Fruit fly (Drosophila melanogaster) whole organism, prepupa: ENCODE measurements around the gene eIF5.

Experiments
- CG10631 ChIP-seq: fragments of 200-800 bp; sonication (Bioruptor generic); optimal IDR thresholded peaks from 2 replicates; lab custom pipeline; 2016; ENCODE audit warnings: missing biosample characterization, missing genetic modification characterization
- CG10669 ChIP-seq: fragments of 200-800 bp; sonication (Bioruptor generic); optimal IDR thresholded peaks from 3 replicates; lab custom pipeline; 2018; ENCODE audit warnings: missing biosample characterization, mild to moderate bottlenecking, missing genetic modification characterization, moderate library complexity
- CG15336 ChIP-seq: fragments of 200-800 bp; sonication (Bioruptor generic); IDR thresholded peaks from 2 replicates; pipeline ENCODE4 v1.3.6; 2022; ENCODE audit warnings: missing biosample characterization, missing genetic modification characterization
- CG3919 ChIP-seq: fragments of 200-800 bp; sonication (Bioruptor generic); optimal IDR thresholded peaks from 3 replicates; lab custom pipeline; 2016; ENCODE audit warnings: missing biosample characterization, missing genetic modification characterization
- CG4318 ChIP-seq: fragments of 200-800 bp; sonication (Bioruptor generic); optimal IDR thresholded peaks from 3 replicates; lab custom pipeline; 2017; ENCODE audit warnings: missing biosample characterization, mild to moderate bottlenecking, missing genetic modification characterization
- CG7368 ChIP-seq: fragments of 200-800 bp; sonication (Bioruptor generic); optimal IDR thresholded peaks from 3 replicates; lab custom pipeline; 2016; ENCODE audit warnings: missing biosample characterization, missing genetic modification characterization
- Hr39 ChIP-seq: fragments of 200-800 bp; sonication (Bioruptor generic); optimal IDR thresholded peaks from 2 replicates; lab custom pipeline; 2016; ENCODE audit warnings: missing biosample characterization, missing genetic modification characterization
- Sox14 ChIP-seq: fragments of 200-800 bp; sonication (Bioruptor generic); optimal IDR thresholded peaks from 3 replicates; lab custom pipeline; 2016; ENCODE audit warnings: missing biosample characterization, missing genetic modification characterization
- achi ChIP-seq: fragments of 200-800 bp; sonication (Bioruptor generic); optimal IDR thresholded peaks from 3 replicates; lab custom pipeline; 2016; ENCODE audit warnings: missing biosample characterization, missing genetic modification characterization
- dsx ChIP-seq: fragments of 200-800 bp; optimal IDR thresholded peaks from 3 replicates; lab custom pipeline; 2019; ENCODE audit warnings: missing biosample characterization, mild to moderate bottlenecking, missing genetic modification characterization, moderate library complexity; ENCODE audit not compliant: poor library complexity, severe bottlenecking
- svp ChIP-seq: fragments of 200-800 bp; sonication (Bioruptor generic); peaks from one replicate; lab custom pipeline; 2016; ENCODE audit warnings: missing biosample characterization, missing genetic modification characterization

Gene eIF5

dm6 chrX:15940105-15940955, 51.4 kb downstream of the eIF5 start, which contains the start of gene Stim:
Gene Stim, minus strand, starts transcription at chrX:15940451.
- TF ChIP-seq CG3919 (GFP tag; lab: Kevin White, UChicago) (no peak), svp (GFP tag; lab: Kevin White, UChicago) (peak; percentile 67), CG4318 (GFP tag; lab: Kevin White, UChicago) (no peak), dsx (GFP tag; lab: Kevin White, UChicago) (peak; percentile 70), CG10669 (GFP tag; lab: Kevin White, UChicago) (no peak), CG7368 (no peak), Hr39 (GFP tag; lab: Kevin White, UChicago) (no peak), CG10631 (GFP tag; lab: Kevin White, UChicago) (no peak), Sox14 (no peak), achi (GFP tag; lab: Kevin White, UChicago) (peak; percentile 63), CG15336 (GFP tag; lab: Robert Waterston, UW) (no peak)
